Worm (Caenorhabditis elegans): Measurements from ENCODE around the gene nspd-6.

ce11 chrIV:5136523-5136922 lies 29.0 kb downstream of the nspd-6 start:
- TF ChIP-seq ama-1 (optimal IDR thresholded peaks at IDR 0.05) (no peak), B0310.2 (tag; optimal IDR thresholded peaks at IDR 0.05) (no peak), ceh-36 (tag; optimal IDR thresholded peaks at IDR 0.05) (peak; percentile 25), flt-1 (GFP tag; IDR thresholded peaks at IDR 0.05) (no peak), F13C5.2 (tag; optimal IDR thresholded peaks at IDR 0.05) (no peak), tbx-11 (GFP tag; IDR thresholded peaks at IDR 0.05) (no peak), aly-1 (tag; optimal IDR thresholded peaks at IDR 0.05) (no peak), scrt-1 (GFP tag; IDR thresholded peaks at IDR 0.05) (no peak)
